Fruit fly (Drosophila melanogaster) whole organism, wandering third instar larva: ENCODE data around the gene Hsp23.

Source experiments
- CG32264 ChIP-seq: fragments of 200-800 bp; sonication (Bioruptor generic); optimal IDR thresholded peaks from 2 replicates; lab custom pipeline; 2016; ENCODE audit warnings: missing biosample characterization, missing genetic modification characterization
- CG9705 ChIP-seq: fragments of 200-800 bp; sonication (Bioruptor generic); optimal IDR thresholded peaks from 2 replicates; lab custom pipeline; 2018; ENCODE audit warnings: missing biosample characterization, mild to moderate bottlenecking, missing genetic modification characterization
- CrebA ChIP-seq: fragments of 200-800 bp; sonication (Bioruptor generic); optimal IDR thresholded peaks from 2 replicates; lab custom pipeline; 2016; ENCODE audit warnings: missing biosample characterization, mild to moderate bottlenecking, missing genetic modification characterization, borderline replicate concordance
- Dfd ChIP-seq: fragments of >200 bp; optimal IDR thresholded peaks from 2 replicates; lab custom pipeline; 2017; ENCODE audit warnings: missing biosample characterization, missing genetic modification characterization
- Dif ChIP-seq: fragments of 200-275, 200-300 bp; sonication (Bioruptor generic); optimal IDR thresholded peaks from 2 replicates; lab custom pipeline; 2018; ENCODE audit warnings: missing biosample characterization, missing genetic modification characterization; ENCODE audit not compliant: partially characterized antibody
- GATAd ChIP-seq: sonication (Bioruptor generic); optimal IDR thresholded peaks from 2 replicates; lab custom pipeline; 2016; ENCODE audit warnings: missing biosample characterization, missing genetic modification characterization
- HLH106 ChIP-seq: fragments of 200-800 bp; optimal IDR thresholded peaks from 3 replicates; lab custom pipeline; 2019; ENCODE audit warnings: missing biosample characterization, mild to moderate bottlenecking, missing genetic modification characterization, moderate library complexity
- Hnf4 ChIP-seq: fragments of 200-800 bp; sonication (Bioruptor generic); optimal IDR thresholded peaks from 2 replicates; lab custom pipeline; 2016; ENCODE audit warnings: missing biosample characterization, mild to moderate bottlenecking, missing genetic modification characterization
- Hr83 ChIP-seq: fragments of 200-300 bp; sonication (Bioruptor generic); optimal IDR thresholded peaks from 2 replicates; lab custom pipeline; 2016; ENCODE audit warnings: missing biosample characterization, mild to moderate bottlenecking, missing genetic modification characterization, moderate library complexity; ENCODE audit not compliant: poor library complexity, severe bottlenecking
- Jra ChIP-seq: sonication (Bioruptor generic); optimal IDR thresholded peaks from 2 replicates; lab custom pipeline; 2016; ENCODE audit warnings: missing biosample characterization, missing genetic modification characterization
- Myc ChIP-seq: fragments of >200 bp; optimal IDR thresholded peaks from 2 replicates; lab custom pipeline; 2017
- OdsH ChIP-seq: fragments of 200-800 bp; sonication (Bioruptor generic); optimal IDR thresholded peaks from 2 replicates; lab custom pipeline; 2016; ENCODE audit warnings: missing biosample characterization, mild to moderate bottlenecking, missing genetic modification characterization
- Rel ChIP-seq, 2 experiments: fragments of 200-800 bp; sonication (Bioruptor generic) in 1 of 2; optimal IDR thresholded peaks; 2 replicates in 1 of 2; 3 replicates in 1 of 2; lab custom pipeline; 2016 to 2019; ENCODE audit warnings: mild to moderate bottlenecking in 2 of 2, missing biosample characterization in 2 of 2, missing genetic modification characterization in 2 of 2, moderate library complexity in 1 of 2
- Sp1 ChIP-seq: fragments of 200-800 bp; sonication (Bioruptor generic); optimal IDR thresholded peaks from 3 replicates; lab custom pipeline; 2019; ENCODE audit warnings: missing biosample characterization, mild to moderate bottlenecking, missing genetic modification characterization, moderate library complexity
- Vsx2 ChIP-seq: fragments of 200-300, 225-300 bp; sonication (Bioruptor generic); optimal IDR thresholded peaks from 2 replicates; lab custom pipeline; 2018; ENCODE audit warnings: missing biosample characterization, missing genetic modification characterization; ENCODE audit not compliant: partially characterized antibody
- br ChIP-seq: fragments of 200-800 bp; sonication (Bioruptor generic); optimal IDR thresholded peaks from 2 replicates; lab custom pipeline; 2016; ENCODE audit warnings: missing biosample characterization, missing genetic modification characterization
- brk ChIP-seq: fragments of 200-800 bp; sonication (Bioruptor generic); optimal IDR thresholded peaks from 2 replicates; lab custom pipeline; 2016; ENCODE audit warnings: missing biosample characterization, mild to moderate bottlenecking, missing genetic modification characterization
- dl ChIP-seq, 2 experiments: fragments of 175-275, 200-275 bp in 1 of 2; fragments of 200-275 bp in 1 of 2; sonication (Bioruptor generic); optimal IDR thresholded peaks; lab custom pipeline; 2018; ENCODE audit warnings: mild to moderate bottlenecking in 2 of 2, missing biosample characterization in 2 of 2, missing genetic modification characterization in 2 of 2, moderate library complexity in 2 of 2; ENCODE audit not compliant: partially characterized antibody in 2 of 2, insufficient read depth in 1 of 2
- dsf ChIP-seq: sonication (Bioruptor generic); optimal IDR thresholded peaks from 2 replicates; lab custom pipeline; 2016; ENCODE audit warnings: missing biosample characterization, missing genetic modification characterization, borderline replicate concordance
- foxo ChIP-seq, 2 experiments: fragments of 200-800 bp; sonication (Bioruptor generic); optimal IDR thresholded peaks; 2 replicates in 1 of 2; 3 replicates in 1 of 2; lab custom pipeline; 2016 to 2017; ENCODE audit warnings: missing biosample characterization in 2 of 2, missing genetic modification characterization in 2 of 2
- fru ChIP-seq: fragments of 200-800 bp; sonication (Bioruptor generic); optimal IDR thresholded peaks from 3 replicates; lab custom pipeline; 2016; ENCODE audit warnings: missing biosample characterization, mild to moderate bottlenecking, missing genetic modification characterization
- h ChIP-seq: fragments of 200-800 bp; sonication (Bioruptor generic); optimal IDR thresholded peaks from 3 replicates; lab custom pipeline; 2016; ENCODE audit warnings: missing biosample characterization, mild to moderate bottlenecking, missing genetic modification characterization
- jim ChIP-seq: fragments of 175-275, 200-325 bp; sonication (Bioruptor generic); optimal IDR thresholded peaks from 2 replicates; lab custom pipeline; 2016; ENCODE audit warnings: missing biosample characterization, mild to moderate bottlenecking, missing genetic modification characterization
- pan ChIP-seq: fragments of >200 bp; optimal IDR thresholded peaks from 2 replicates; lab custom pipeline; 2017
- psq ChIP-seq: fragments of 200-800 bp; sonication (Bioruptor generic); optimal IDR thresholded peaks from 3 replicates; lab custom pipeline; 2017; ENCODE audit warnings: missing biosample characterization, mild to moderate bottlenecking, missing genetic modification characterization, moderate library complexity
- rgr ChIP-seq: fragments of 200-800 bp; sonication (Bioruptor generic); optimal IDR thresholded peaks from 3 replicates; lab custom pipeline; 2016; ENCODE audit warnings: missing biosample characterization, mild to moderate bottlenecking, missing genetic modification characterization
- sv ChIP-seq: fragments of 200-800 bp; sonication (Bioruptor generic); optimal IDR thresholded peaks from 3 replicates; lab custom pipeline; 2016; ENCODE audit warnings: missing biosample characterization, missing genetic modification characterization
- tai ChIP-seq: sonication (Bioruptor generic); optimal IDR thresholded peaks from 2 replicates; lab custom pipeline; 2016; ENCODE audit warnings: missing biosample characterization, missing genetic modification characterization
- usp ChIP-seq: fragments of >200 bp; optimal IDR thresholded peaks from 2 replicates; lab custom pipeline; 2017; ENCODE audit warnings: missing biosample characterization, missing genetic modification characterization
- woc ChIP-seq: sonication (Bioruptor generic); optimal IDR thresholded peaks from 2 replicates; lab custom pipeline; 2016; ENCODE audit warnings: missing biosample characterization, mild to moderate bottlenecking, missing genetic modification characterization

Hsp23 gene

dm6 chr3L:9398028-9398427, 16.3 kb downstream of the Hsp23 start:
- TF ChIP-seq dsf (GFP tag; lab: Kevin White, UChicago) (no peak), woc (GFP tag; lab: Kevin White, UChicago) (peak; percentile 18), Rel (GFP tag; optimal IDR thresholded peaks at IDR 0.05; lab: Kevin White, UChicago) (no peak), Rel (tag; optimal IDR thresholded peaks at IDR 0.05; lab: Kevin White, UChicago) (peak; percentile 62), tai (peak; percentile 12)

dm6 chr3L:9398435-9398981, 16.8 kb downstream of the Hsp23 start:
- no peak for TF ChIP-seq CrebA (GFP tag; lab: Kevin White, UChicago)
- TF ChIP-seq Jra (GFP tag; lab: Kevin White, UChicago) = no peak
- no peak for TF ChIP-seq pan (lab: Kevin White, UChicago)
- no peak for TF ChIP-seq Myc (lab: Kevin White, UChicago)
- peak in 1 of 2 experiments; percentile 36 for TF ChIP-seq foxo (GFP tag; optimal IDR thresholded peaks at IDR 0.05; lab: Kevin White, UChicago)
- TF ChIP-seq Rel (GFP tag; optimal IDR thresholded peaks at IDR 0.05; lab: Kevin White, UChicago) = no peak
- peak; percentile 51 for TF ChIP-seq Rel (tag; optimal IDR thresholded peaks at IDR 0.05; lab: Kevin White, UChicago)
- no peak for TF ChIP-seq rgr (GFP tag; lab: Kevin White, UChicago)
- TF ChIP-seq usp = no peak
- TF ChIP-seq Dif (GFP tag; lab: Kevin White, UChicago) = no peak
- no peak for TF ChIP-seq CG9705 (GFP tag; lab: Kevin White, UChicago)

- TF ChIP-seq brk (GFP tag; lab: Kevin White, UChicago) (peak; percentile 34), OdsH (GFP tag; lab: Kevin White, UChicago) (peak; percentile 15), fru (peak; percentile 33), rgr (GFP tag; lab: Kevin White, UChicago) (peak; percentile 40), br (GFP tag; lab: Kevin White, UChicago) (peak; percentile 15), Sp1 (GFP tag; lab: Kevin White, UChicago) (peak; percentile 50), tai (peak; percentile 52), sv (GFP tag; lab: Kevin White, UChicago) (peak; percentile 24), dl (GFP tag; optimal IDR thresholded peaks at IDR 0.05; lab: Kevin White, UChicago; ENCODE audit: insufficient read depth in 1 of 2, partially characterized antibody in 2 of 2) (no peak), CG32264 (GFP tag; lab: Kevin White, UChicago) (peak; percentile 23), psq (GFP tag; lab: Kevin White, UChicago) (peak; percentile 15), Dfd (GFP tag; lab: Kevin White, UChicago) (no peak), Rel (GFP tag; optimal IDR thresholded peaks at IDR 0.05; lab: Kevin White, UChicago) (no peak), Rel (tag; optimal IDR thresholded peaks at IDR 0.05; lab: Kevin White, UChicago) (peak; percentile 23), HLH106 (no peak), Hr83 (peak; percentile 25), h (GFP tag; lab: Kevin White, UChicago) (peak; percentile 36), CrebA (GFP tag; lab: Kevin White, UChicago) (no peak), Hnf4 (GFP tag; lab: Kevin White, UChicago) (peak; percentile 76), woc (GFP tag; lab: Kevin White, UChicago) (peak; percentile 1), dsf (GFP tag; lab: Kevin White, UChicago) (peak; percentile 2)
Measured at dm6 chr3L:9399013-9399750, 17.5 kb downstream of the Hsp23 start, which contains the start of gene CG4080. Gene CG4080 (minus strand): TSS chr3L:9399227.

DNA sequence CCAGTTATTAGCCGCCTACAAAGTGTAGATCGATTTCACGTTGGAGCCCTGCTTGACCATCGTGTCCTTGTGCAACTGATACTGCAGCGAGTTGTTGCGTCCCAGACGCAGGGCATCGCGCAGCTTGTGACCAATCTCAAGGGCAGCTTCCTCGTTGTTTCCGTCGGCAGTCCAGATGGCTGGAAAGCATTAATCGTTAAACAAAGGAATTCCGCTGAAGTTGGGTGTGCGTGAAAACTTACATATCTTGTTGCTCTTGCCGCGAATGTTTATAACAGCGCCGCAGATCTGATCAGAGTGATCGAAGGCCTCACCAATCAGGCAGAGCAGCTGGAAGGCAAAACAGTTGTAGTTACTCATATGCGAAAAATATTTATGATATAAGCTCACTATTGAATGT, 18.2 kb downstream of the Hsp23 start:
- TF ChIP-seq OdsH (GFP tag; lab: Kevin White, UChicago) = no peak
- TF ChIP-seq Vsx2 = no peak
- no peak for TF ChIP-seq brk (GFP tag; lab: Kevin White, UChicago)
- no peak for TF ChIP-seq GATAd (GFP tag; lab: Kevin White, UChicago)
- no peak for TF ChIP-seq Myc (lab: Kevin White, UChicago)
- TF ChIP-seq jim (GFP tag; lab: Kevin White, UChicago) = no peak
